Fruit fly (Drosophila melanogaster) whole organism, prepupa: ENCODE measurements around the gene CG1138.

Source experiments
- CG10669 ChIP-seq: fragments of 200-800 bp; sonication (Bioruptor generic); optimal IDR thresholded peaks from 3 replicates; lab custom pipeline; 2018; ENCODE audit warnings: missing biosample characterization, mild to moderate bottlenecking, missing genetic modification characterization, moderate library complexity
- achi ChIP-seq: fragments of 200-800 bp; sonication (Bioruptor generic); optimal IDR thresholded peaks from 3 replicates; lab custom pipeline; 2016; ENCODE audit warnings: missing biosample characterization, missing genetic modification characterization

- TF ChIP-seq CG10669 (no peak), achi (no peak)
Observed at dm6 chr3R:6646740-6647139, 48.9 kb upstream of the CG1138 start, which contains the start of gene Taf1.
